Worm (Caenorhabditis elegans): Measurements from ENCODE around the gene C23H4.8.

The C23H4.8 gene

DNA sequence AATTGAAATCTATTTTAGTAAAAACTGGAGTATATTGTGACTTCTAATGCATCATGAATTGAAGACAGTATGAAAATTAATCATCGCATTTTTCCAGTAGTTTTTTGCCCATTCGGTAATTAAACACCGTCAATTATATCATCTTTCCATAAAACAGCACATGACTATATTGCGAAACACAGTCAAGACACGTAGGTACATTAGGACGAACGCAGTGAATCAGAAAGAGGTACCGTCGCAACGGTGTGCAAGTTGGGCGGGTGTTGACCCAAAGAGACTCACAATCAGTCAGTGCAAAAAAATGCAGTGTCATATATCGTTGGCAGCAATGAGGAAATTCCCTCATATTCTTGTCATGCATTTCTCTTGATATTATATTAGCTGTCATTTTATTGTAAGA is 17.4 kb downstream of the C23H4.8 start (continued):
- TF ChIP-seq arid-1 (GFP tag; conservative IDR thresholded peaks at IDR 0.05), result no peak
- TF ChIP-seq ztf-7 (tag; optimal IDR thresholded peaks at IDR 0.05), result no peak
- no peak for TF ChIP-seq zag-1 (tag; optimal IDR thresholded peaks at IDR 0.05)
- no peak for TF ChIP-seq skn-1 (tag; optimal IDR thresholded peaks at IDR 0.05)
- TF ChIP-seq lim-7 (GFP tag; IDR thresholded peaks at IDR 0.05), result no peak
- no peak for TF ChIP-seq nhr-77 (tag; optimal IDR thresholded peaks at IDR 0.05)
- TF ChIP-seq mdt-29 (GFP tag; IDR thresholded peaks at IDR 0.05), result no peak
- TF ChIP-seq ceh-44 (GFP tag; IDR thresholded peaks at IDR 0.05), result no peak
- no peak for TF ChIP-seq madf-9 (GFP tag; conservative IDR thresholded peaks at IDR 0.05)
- no peak for TF ChIP-seq nhr-11 (tag; optimal IDR thresholded peaks at IDR 0.05)
- TF ChIP-seq attf-4 (tag; optimal IDR thresholded peaks at IDR 0.05), result no peak
- TF ChIP-seq mxl-3 (GFP tag; optimal IDR thresholded peaks at IDR 0.05), result no peak
- no peak for TF ChIP-seq php-3 (GFP tag; IDR thresholded peaks at IDR 0.05)
- TF ChIP-seq snpc-4 (tag; optimal IDR thresholded peaks at IDR 0.05), result no peak
- no peak for TF ChIP-seq Y5F2A.4 (GFP tag; optimal IDR thresholded peaks at IDR 0.05)
- TF ChIP-seq lin-15B (tag; optimal IDR thresholded peaks at IDR 0.05), result no peak
- no peak for TF ChIP-seq lin-13 (GFP tag; optimal IDR thresholded peaks at IDR 0.05)
- TF ChIP-seq daf-16 (GFP tag; optimal IDR thresholded peaks at IDR 0.05), result no peak
- TF ChIP-seq daf-16 (tag; optimal IDR thresholded peaks at IDR 0.05), result peak; percentile 61

DNA sequence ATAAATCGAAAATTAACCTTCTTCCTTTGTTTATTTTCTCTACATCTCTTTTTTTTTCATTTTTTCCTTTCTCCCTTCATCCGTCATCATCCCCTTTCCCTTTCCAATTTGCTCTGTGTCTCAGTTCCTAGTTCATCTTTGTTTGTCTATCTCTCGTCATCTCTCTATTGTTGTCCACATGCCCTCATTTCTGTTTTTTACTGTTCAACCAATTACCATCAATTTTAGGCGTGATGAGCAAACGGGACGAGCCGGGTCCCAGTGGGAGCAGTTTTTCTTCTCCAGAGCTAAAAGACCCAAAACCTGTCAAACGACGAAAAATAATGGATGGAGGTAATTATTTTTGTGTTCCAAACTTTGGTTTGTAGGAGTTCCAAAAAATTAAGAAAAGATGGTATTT is 18.3 kb downstream of the C23H4.8 start, which contains the start of gene C23H4.6:
TSS of gene C23H4.6 (plus strand) at position 219 of the 400 bp plus-strand sequence.
- TF ChIP-seq ceh-28 (tag; optimal IDR thresholded peaks at IDR 0.05) (no peak), ztf-7 (tag; optimal IDR thresholded peaks at IDR 0.05) (no peak), unc-62 (GFP tag; optimal IDR thresholded peaks at IDR 0.05 in 1 of 2) (peak in 1 of 2 experiments; percentile 6), unc-62 (tag; optimal IDR thresholded peaks at IDR 0.05) (no peak), dmd-8 (GFP tag; IDR thresholded peaks at IDR 0.05) (no peak), fos-1 (tag; optimal IDR thresholded peaks at IDR 0.05) (no peak), aha-1 (tag) (peak; percentile 92), lin-1 (GFP tag; IDR thresholded peaks at IDR 0.05) (no peak)

DNA sequence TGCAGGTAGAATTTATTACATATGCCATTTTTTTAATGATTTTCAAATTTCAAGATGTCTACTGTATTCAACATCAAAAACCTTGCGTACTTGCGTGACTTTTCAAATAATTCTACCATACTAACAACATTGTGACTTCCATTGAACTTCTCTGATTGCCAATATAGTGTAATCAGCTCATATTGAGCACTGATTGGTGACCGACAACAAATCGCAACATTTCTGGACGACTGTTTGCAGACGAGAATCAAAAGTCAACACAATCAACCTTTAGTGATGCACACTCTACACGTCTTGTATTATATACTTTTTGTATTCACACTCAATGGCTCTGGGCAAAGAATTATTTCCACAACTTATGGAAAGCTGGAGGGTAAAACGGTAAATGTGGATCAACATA is 24.4 kb downstream of the C23H4.8 start, which contains the start of gene cest-3:
TSS of gene cest-3 (plus strand) at position 190 of the 400 bp plus-strand sequence.
- TF ChIP-seq Y75B8A.6 (GFP tag; IDR thresholded peaks at IDR 0.05) (no peak), egl-43 (GFP tag; IDR thresholded peaks at IDR 0.05) (no peak), tra-1 (GFP tag; IDR thresholded peaks at IDR 0.05) (no peak), spr-1 (tag; optimal IDR thresholded peaks at IDR 0.05) (no peak), lin-1 (GFP tag; IDR thresholded peaks at IDR 0.05) (no peak), F26F4.8 (GFP tag; conservative IDR thresholded peaks at IDR 0.05) (no peak), rbr-2 (tag; optimal IDR thresholded peaks at IDR 0.05) (no peak), nhr-77 (tag; optimal IDR thresholded peaks at IDR 0.05) (peak; percentile 38), Y105C5A.15 (GFP tag; IDR thresholded peaks at IDR 0.05) (no peak), nhr-28 (tag; optimal IDR thresholded peaks at IDR 0.05) (peak; percentile 68), nhr-111 (GFP tag; optimal IDR thresholded peaks at IDR 0.05) (no peak), Y5F2A.4 (GFP tag; optimal IDR thresholded peaks at IDR 0.05) (no peak), dve-1 (tag; optimal IDR thresholded peaks at IDR 0.05; ENCODE audit: insufficient read depth) (peak; percentile 5), sdz-12 (GFP tag; optimal IDR thresholded peaks at IDR 0.05) (no peak), aly-2 (tag; optimal IDR thresholded peaks at IDR 0.05) (no peak), mep-1 (tag; optimal IDR thresholded peaks at IDR 0.05) (no peak), fkh-10 (GFP tag; optimal IDR thresholded peaks at IDR 0.05) (no peak), nhr-6 (tag; optimal IDR thresholded peaks at IDR 0.05) (no peak), F44E2.7 (GFP tag; IDR thresholded peaks at IDR 0.05) (no peak), tag-97 (GFP tag; IDR thresholded peaks at IDR 0.05) (no peak), ztf-11 (tag; optimal IDR thresholded peaks at IDR 0.05) (no peak), hlh-11 (tag; optimal IDR thresholded peaks at IDR 0.05) (peak; percentile 24), T20F7.1 (GFP tag; optimal IDR thresholded peaks at IDR 0.05) (no peak), dpl-1 (GFP tag; optimal IDR thresholded peaks at IDR 0.05) (no peak), madf-5 (GFP tag; IDR thresholded peaks at IDR 0.05) (no peak), gei-8 (GFP tag; optimal IDR thresholded peaks at IDR 0.05) (no peak), mxl-2 (GFP tag; conservative IDR thresholded peaks at IDR 0.05) (no peak), lin-39 (tag; optimal IDR thresholded peaks at IDR 0.05) (no peak), daf-16 (GFP tag; optimal IDR thresholded peaks at IDR 0.05) (no peak), daf-16 (tag; optimal IDR thresholded peaks at IDR 0.05) (peak; percentile 89), lin-38 (GFP tag; IDR thresholded peaks at IDR 0.05) (no peak)
